Fruit fly (Drosophila melanogaster): Measurements from ENCODE around the gene Coq3.

Gene Coq3

DNA sequence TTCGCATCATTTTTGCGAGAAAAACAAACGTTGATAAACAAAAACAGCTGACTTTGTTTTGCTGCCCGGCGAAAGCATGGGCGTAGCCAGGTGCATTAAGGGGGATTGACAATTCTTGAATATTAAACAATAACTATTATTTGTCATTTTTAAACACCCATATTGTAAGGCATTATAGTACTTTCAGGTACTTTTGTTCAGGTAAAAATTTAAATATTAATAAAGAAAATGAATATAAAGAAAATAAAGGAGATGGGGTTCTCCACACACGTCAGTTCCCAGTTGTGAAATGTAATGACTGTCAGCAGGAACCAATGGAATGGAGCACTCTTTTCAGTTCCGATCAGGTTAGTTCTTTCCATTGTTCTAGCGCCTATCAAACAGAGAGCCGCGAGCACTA is at the start of gene Coq3, which contains the start of gene Pld3:
Gene Coq3, minus strand, starts transcription at position 58 of the 400 bp plus-strand sequence.
Gene Pld3, plus strand, starts transcription at position 294 of the 400 bp plus-strand sequence.
- peak; percentile 93 for TF ChIP-seq Eip93F (GFP tag; optimal IDR thresholded peaks at IDR 0.05)
- peak; percentile 93 for TF ChIP-seq CG3032 (tag; optimal IDR thresholded peaks at IDR 0.05)
- TF ChIP-seq CG3919 (GFP tag; optimal IDR thresholded peaks at IDR 0.05): peak; percentile 96
- peak; percentile 97 for TF ChIP-seq esn (GFP tag; optimal IDR thresholded peaks at IDR 0.05)
- TF ChIP-seq Smox (GFP tag; optimal IDR thresholded peaks at IDR 0.05): peak; percentile 95
- peak; percentile 95 for TF ChIP-seq net (GFP tag; optimal IDR thresholded peaks at IDR 0.05)
- peak; percentile 94 for TF ChIP-seq vri (GFP tag; optimal IDR thresholded peaks at IDR 0.05)
- peak; percentile 96 for TF ChIP-seq Sox14 (GFP tag; optimal IDR thresholded peaks at IDR 0.05)
- no peak for TF ChIP-seq CG16779 (tag; optimal IDR thresholded peaks at IDR 0.05)
- TF ChIP-seq CG6792 (GFP tag; optimal IDR thresholded peaks at IDR 0.05): peak; percentile 94
- TF ChIP-seq OdsH (GFP tag; optimal IDR thresholded peaks at IDR 0.05): peak; percentile 97
- peak; percentile 87 for TF ChIP-seq CG1621 (tag; optimal IDR thresholded peaks at IDR 0.05)
- peak; percentile 90 for TF ChIP-seq Ets21C (GFP tag; optimal IDR thresholded peaks at IDR 0.05)
- peak; percentile 94 for TF ChIP-seq Hr39 (GFP tag; optimal IDR thresholded peaks at IDR 0.05)
- peak; percentile 85 for TF ChIP-seq CG4318 (GFP tag; optimal IDR thresholded peaks at IDR 0.05)
- peak; percentile 91 for TF ChIP-seq Lpt (GFP tag; optimal IDR thresholded peaks at IDR 0.05)
- TF ChIP-seq salr (GFP tag; optimal IDR thresholded peaks at IDR 0.05): peak; percentile 82 to 91
- peak; percentile 87 for TF ChIP-seq dac (GFP tag; optimal IDR thresholded peaks at IDR 0.05)
- TF ChIP-seq CG10669 (GFP tag; optimal IDR thresholded peaks at IDR 0.05): peak; percentile 89
- peak; percentile 92 for TF ChIP-seq CG32006 (GFP tag; optimal IDR thresholded peaks at IDR 0.05)
- TF ChIP-seq CG8119 (GFP tag; IDR thresholded peaks at IDR 0.05): peak; percentile 88; the same call in 2 of the 3 replicates
- peak; percentile 99 for TF ChIP-seq Eip78C (GFP tag)
- TF ChIP-seq CG10631 (GFP tag; optimal IDR thresholded peaks at IDR 0.05): peak; percentile 96
- TF ChIP-seq Hr4 (GFP tag; optimal IDR thresholded peaks at IDR 0.05): peak; percentile 93
- peak; percentile 94 for TF ChIP-seq CG31627 (GFP tag; optimal IDR thresholded peaks at IDR 0.05)
- TF ChIP-seq Sox102F (GFP tag; optimal IDR thresholded peaks at IDR 0.05): peak; percentile 96
- peak; percentile 82 for TF ChIP-seq fd59A (GFP tag; optimal IDR thresholded peaks at IDR 0.05)
- peak; percentile 94 for TF ChIP-seq Eip75B (GFP tag; optimal IDR thresholded peaks at IDR 0.05)
- peak; percentile 86 for TF ChIP-seq CG11294 (GFP tag; IDR thresholded peaks at IDR 0.05)
- peak; percentile 88 for TF ChIP-seq dsx (GFP tag; optimal IDR thresholded peaks at IDR 0.05; ENCODE audit: poor library complexity, severe bottlenecking)
- TF ChIP-seq CG9139 (GFP tag; optimal IDR thresholded peaks at IDR 0.05): peak; percentile 80
- peak; percentile 92 for TF ChIP-seq CG11762 (GFP tag; optimal IDR thresholded peaks at IDR 0.05; ENCODE audit: insufficient read depth)
- TF ChIP-seq CG15336 (GFP tag; IDR thresholded peaks at IDR 0.05): peak; percentile 88
- peak; percentile 78 to 89 for TF ChIP-seq ss (GFP tag; optimal IDR thresholded peaks at IDR 0.05)
- peak; percentile 85 for TF ChIP-seq CG11902 (GFP tag; optimal IDR thresholded peaks at IDR 0.05)
- TF ChIP-seq CG6854 (GFP tag; optimal IDR thresholded peaks at IDR 0.05): peak; percentile 87
- peak; percentile 84 for TF ChIP-seq Sox15 (GFP tag; optimal IDR thresholded peaks at IDR 0.05)
- TF ChIP-seq topi (GFP tag; optimal IDR thresholded peaks at IDR 0.05): peak; percentile 94
- no peak for TF ChIP-seq CG6276 (GFP tag; optimal IDR thresholded peaks at IDR 0.05)
- TF ChIP-seq cyc (GFP tag; optimal IDR thresholded peaks at IDR 0.05): peak; percentile 93
- peak; percentile 74 for TF ChIP-seq fd85E (GFP tag; optimal IDR thresholded peaks at IDR 0.05)
- TF ChIP-seq Hr38 (GFP tag; optimal IDR thresholded peaks at IDR 0.05): peak; percentile 52
- TF ChIP-seq achi (GFP tag; optimal IDR thresholded peaks at IDR 0.05): peak; percentile 98
- TF ChIP-seq acj6 (GFP tag; optimal IDR thresholded peaks at IDR 0.05): peak; percentile 97
- TF ChIP-seq CG8632 (GFP tag; optimal IDR thresholded peaks at IDR 0.05): peak; percentile 95
- TF ChIP-seq Ets96B (tag; optimal IDR thresholded peaks at IDR 0.05): peak; percentile 91
- TF ChIP-seq CG7368 (GFP tag; optimal IDR thresholded peaks at IDR 0.05): peak; percentile 93
- peak; percentile 90 for TF ChIP-seq CG8319 (GFP tag; optimal IDR thresholded peaks at IDR 0.05)
- TF ChIP-seq CG6808 (GFP tag; optimal IDR thresholded peaks at IDR 0.05): peak; percentile 89
- peak; percentile 94 for TF ChIP-seq Met (GFP tag; optimal IDR thresholded peaks at IDR 0.05)
- TF ChIP-seq CG6163 (GFP tag; IDR thresholded peaks at IDR 0.05): peak; percentile 94
- peak; percentile 80 for TF ChIP-seq fkh (GFP tag; optimal IDR thresholded peaks at IDR 0.05)

Data from whole organism, prepupa.